Fruit fly (Drosophila melanogaster): ENCODE measurements around the gene CG13926.

The CG13926 gene

dm6 chr3L:1644920-1645567 lies 27.1 kb upstream of the CG13926 start, which contains the start of the genes alphaCOP and CG13919:
alphaCOP (minus strand) TSS chr3L:1645199.
CG13919 (plus strand) TSS chr3L:1645467.
- TF ChIP-seq CG11247 (GFP tag; IDR thresholded peaks at IDR 0.05) (peak; percentile 94), Mad (GFP tag; optimal IDR thresholded peaks at IDR 0.05) (peak; percentile 95), mirr (GFP tag; optimal IDR thresholded peaks at IDR 0.05) (peak; percentile 81), CG2678 (tag; optimal IDR thresholded peaks at IDR 0.05) (peak; percentile 97), NC2α (GFP tag; optimal IDR thresholded peaks at IDR 0.05) (peak; percentile 75), oc (tag; optimal IDR thresholded peaks at IDR 0.05) (peak; percentile 97), Sox100B (GFP tag; optimal IDR thresholded peaks at IDR 0.05) (no peak), CG11696 (GFP tag; IDR thresholded peaks at IDR 0.05) (peak; percentile 88), CG2129 (GFP tag; IDR thresholded peaks at IDR 0.05; ENCODE audit: partially characterized antibody) (no peak), CG15073 (GFP tag; optimal IDR thresholded peaks at IDR 0.05) (peak; percentile 78), CG12299 (tag; optimal IDR thresholded peaks at IDR 0.05) (peak; percentile 92), ttk (GFP tag; IDR thresholded peaks at IDR 0.05) (peak; percentile 96), CG11398 (GFP tag; optimal IDR thresholded peaks at IDR 0.05) (peak; percentile 81), CG10565 (GFP tag; optimal IDR thresholded peaks at IDR 0.05) (peak; percentile 62), CG14014 (GFP tag; IDR thresholded peaks at IDR 0.05) (peak; percentile 96), CG12071 (GFP tag; optimal IDR thresholded peaks at IDR 0.05) (peak; percentile 81), CG12391 (tag; optimal IDR thresholded peaks at IDR 0.05) (peak; percentile 98), CG4282 (GFP tag; optimal IDR thresholded peaks at IDR 0.05) (peak; percentile 56), Sin3A (optimal IDR thresholded peaks at IDR 0.05) (peak; percentile 9), sqz (GFP tag; optimal IDR thresholded peaks at IDR 0.05) (no peak), PHDP (tag; optimal IDR thresholded peaks at IDR 0.05) (peak; percentile 97), H2.0 (GFP tag; IDR thresholded peaks at IDR 0.05) (peak; percentile 98), CG9817 (tag; optimal IDR thresholded peaks at IDR 0.05) (peak; percentile 95), bcd (GFP tag; optimal IDR thresholded peaks at IDR 0.05) (peak; percentile 96), pho (GFP tag; optimal IDR thresholded peaks at IDR 0.05) (peak; percentile 93), CG18599 (GFP tag; optimal IDR thresholded peaks at IDR 0.05) (peak; percentile 93), Hr78 (GFP tag; optimal IDR thresholded peaks at IDR 0.05) (peak in 1 of 2 experiments; percentile 93), CG31365 (tag; optimal IDR thresholded peaks at IDR 0.05) (peak; percentile 65), usp (GFP tag; optimal IDR thresholded peaks at IDR 0.05) (no peak), CG12744 (GFP tag; optimal IDR thresholded peaks at IDR 0.05) (peak; percentile 91), slp2 (GFP tag; optimal IDR thresholded peaks at IDR 0.05) (peak; percentile 87), Dp (GFP tag; optimal IDR thresholded peaks at IDR 0.05) (peak; percentile 50), cas (GFP tag; IDR thresholded peaks at IDR 0.05) (peak; percentile 93), Dip3 (GFP tag; optimal IDR thresholded peaks at IDR 0.05) (peak; percentile 93), crol (GFP tag; IDR thresholded peaks at IDR 0.05) (peak; percentile 65), br (optimal IDR thresholded peaks at IDR 0.05) (no peak), dimm (GFP tag; IDR thresholded peaks at IDR 0.05) (peak; percentile 95), pum (GFP tag; optimal IDR thresholded peaks at IDR 0.05) (peak; percentile 91), tx (GFP tag; optimal IDR thresholded peaks at IDR 0.05) (peak; percentile 88), Antp (GFP tag; optimal IDR thresholded peaks at IDR 0.05) (peak; percentile 83), Hsf (GFP tag; optimal IDR thresholded peaks at IDR 0.05) (peak; percentile 97), CG10959 (GFP tag; IDR thresholded peaks at IDR 0.05) (peak; percentile 79), zen (tag; optimal IDR thresholded peaks at IDR 0.05) (peak; percentile 89), CG14441 (GFP tag; IDR thresholded peaks at IDR 0.05) (peak; percentile 98), sisA (GFP tag; IDR thresholded peaks at IDR 0.05) (peak; percentile 92), Nf-YC (tag; optimal IDR thresholded peaks at IDR 0.05) (peak; percentile 85), E2f1 (GFP tag; IDR thresholded peaks at IDR 0.05) (peak; percentile 96), tap (tag; optimal IDR thresholded peaks at IDR 0.05) (peak; percentile 92), Sry-β (GFP tag; optimal IDR thresholded peaks at IDR 0.05) (peak; percentile 60), CG9437 (GFP tag; optimal IDR thresholded peaks at IDR 0.05) (peak; percentile 94), Side (GFP tag; optimal IDR thresholded peaks at IDR 0.05) (peak; percentile 67)
